Fruit fly (Drosophila melanogaster) Kc167 (cell line): Measurements from ENCODE around the gene CG10222.

Experiments
- Myc ChIP-seq: fragments of >200 bp; optimal IDR thresholded peaks from 2 replicates; lab custom pipeline; 2017; ENCODE audit warnings: missing external identifiers
- Sin3A ChIP-seq: fragments of >200 bp; optimal IDR thresholded peaks from 2 replicates; lab custom pipeline; 2018; ENCODE audit warnings: missing external identifiers
- h ChIP-seq: fragments of >200 bp; optimal IDR thresholded peaks from 3 replicates; lab custom pipeline; 2018; ENCODE audit warnings: missing external identifiers
- psq ChIP-seq: fragments of >200 bp; optimal IDR thresholded peaks from 2 replicates; lab custom pipeline; 2017; ENCODE audit warnings: missing external identifiers

DNA sequence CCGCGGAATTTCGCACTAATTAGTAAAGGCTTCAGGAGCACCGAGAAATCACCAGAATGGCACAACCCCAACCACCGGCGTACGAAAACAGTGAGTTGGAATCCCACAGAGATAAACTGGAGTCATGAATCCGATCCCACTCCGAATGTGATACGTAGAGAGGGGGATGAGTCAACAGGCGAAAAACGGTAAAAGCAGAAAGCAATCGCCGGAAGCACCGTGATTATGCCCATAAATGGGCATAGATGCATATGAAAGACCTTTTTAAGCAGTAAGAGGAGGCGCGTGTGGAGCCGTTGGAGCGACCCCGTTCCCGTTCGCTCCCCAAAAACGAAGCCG is 602 bp upstream of the CG10222 start:
- TF ChIP-seq Myc (lab: Kevin White, UChicago) (no peak), Sin3A (lab: Kevin White, UChicago) (no peak), h (lab: Kevin White, UChicago) (no peak), psq (lab: Kevin White, UChicago) (no peak)
